Fruit fly (Drosophila melanogaster): ENCODE measurements around the gene CG15172.
A peak's percentile ranks its signal among the peaks of the same experiment; 100 is the strongest.

Gene CG15172

DNA sequence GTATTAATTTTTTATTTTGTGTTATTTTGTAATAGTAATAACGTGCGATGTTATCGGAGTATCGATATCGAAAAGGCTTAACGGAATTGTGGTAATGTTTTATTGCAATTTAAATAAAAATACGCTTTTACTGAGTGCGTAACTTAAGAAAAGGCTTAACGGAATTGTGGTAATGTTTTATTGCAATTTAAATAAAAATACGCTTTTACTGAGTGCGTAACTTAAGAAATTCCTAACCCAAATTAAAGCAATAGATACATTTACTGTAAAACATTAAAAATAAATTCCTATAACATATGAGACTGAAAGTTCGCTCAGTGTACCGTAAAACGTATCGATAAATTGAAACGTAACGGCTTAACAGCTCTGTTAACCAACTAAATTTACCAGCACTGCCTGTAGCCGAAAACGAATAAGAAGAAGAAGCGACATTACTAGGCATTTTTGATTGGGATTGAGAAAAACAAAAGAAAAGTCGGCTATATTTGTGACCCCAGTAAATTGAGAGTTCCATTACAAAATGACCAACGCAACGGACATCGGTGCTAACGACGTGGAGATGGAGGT is 29.4 kb downstream of the CG15172 start, which contains the start of gene Rpn3 (continued):
- TF ChIP-seq pho (GFP tag; optimal IDR thresholded peaks at IDR 0.05) = peak; percentile 82
- TF ChIP-seq Camta (GFP tag; optimal IDR thresholded peaks at IDR 0.05) = peak; percentile 74
- no peak for TF ChIP-seq CG16779 (GFP tag; IDR thresholded peaks at IDR 0.05)
- peak; percentile 64; the same call in 2 of the 3 replicates for TF ChIP-seq CG16813 (GFP tag; IDR thresholded peaks at IDR 0.05; ENCODE audit: partially characterized antibody)
- peak; percentile 66; the same call in 1 of the 3 replicates for TF ChIP-seq CG34224 (GFP tag; IDR thresholded peaks at IDR 0.05; ENCODE audit: partially characterized antibody)
- TF ChIP-seq CG7271 (tag; optimal IDR thresholded peaks at IDR 0.05) = peak; percentile 63
- TF ChIP-seq Doc3 (GFP tag; IDR thresholded peaks at IDR 0.05; ENCODE audit: partially characterized antibody) = peak; percentile 47; the same call in 1 of the 3 replicates
- peak; percentile 67 for TF ChIP-seq CG15514 (GFP tag; optimal IDR thresholded peaks at IDR 0.05)
- TF ChIP-seq chinmo (GFP tag; IDR thresholded peaks at IDR 0.05; ENCODE audit: partially characterized antibody) = 0 out of 4 replicates have a peak, but pooled peaks have one; percentile 69
- peak; percentile 69 for TF ChIP-seq gsb-n (tag; optimal IDR thresholded peaks at IDR 0.05)
- peak; percentile 87 for TF ChIP-seq H15 (GFP tag; IDR thresholded peaks at IDR 0.05)
- TF ChIP-seq corto (GFP tag; optimal IDR thresholded peaks at IDR 0.05) = no peak
- peak; percentile 32 for TF ChIP-seq TFAM (GFP tag; optimal IDR thresholded peaks at IDR 0.05)
- TF ChIP-seq CG7786 (GFP tag; optimal IDR thresholded peaks at IDR 0.05) = peak; percentile 83
- peak; percentile 56; the same call in 1 of the 3 replicates for TF ChIP-seq CG6175 (GFP tag; IDR thresholded peaks at IDR 0.05)
- TF ChIP-seq CG6254 (GFP tag; optimal IDR thresholded peaks at IDR 0.05) = no peak
- no peak for TF ChIP-seq eve (GFP tag; optimal IDR thresholded peaks at IDR 0.05)
- TF ChIP-seq CG12391 (tag; optimal IDR thresholded peaks at IDR 0.05) = peak; percentile 93
- TF ChIP-seq CG3847 (GFP tag; IDR thresholded peaks at IDR 0.05) = peak; percentile 67
- TF ChIP-seq HLH54F (GFP tag; optimal IDR thresholded peaks at IDR 0.05) = peak; percentile 85
- peak; percentile 51 for TF ChIP-seq NC2α (GFP tag; optimal IDR thresholded peaks at IDR 0.05)
- TF ChIP-seq CG8944 (GFP tag; optimal IDR thresholded peaks at IDR 0.05) = peak; percentile 80
- peak; percentile 34 for TF ChIP-seq psq (GFP tag; optimal IDR thresholded peaks at IDR 0.05)
- peak; percentile 86 for TF ChIP-seq CG14441 (GFP tag; IDR thresholded peaks at IDR 0.05)
- peak; percentile 73 for TF ChIP-seq Drgx (GFP tag; IDR thresholded peaks at IDR 0.05)
- peak; percentile 28; the same call in 1 of the 2 replicates for TF ChIP-seq CG2129 (GFP tag; IDR thresholded peaks at IDR 0.05; ENCODE audit: partially characterized antibody)
- peak; percentile 77 for TF ChIP-seq chn (GFP tag; optimal IDR thresholded peaks at IDR 0.05)
- peak; percentile 73; the same call in 1 of the 3 replicates for TF ChIP-seq C15 (GFP tag; IDR thresholded peaks at IDR 0.05)
- TF ChIP-seq repo (GFP tag; optimal IDR thresholded peaks at IDR 0.05) = peak; percentile 73
- TF ChIP-seq HLHmδ (GFP tag; optimal IDR thresholded peaks at IDR 0.05) = no peak
- TF ChIP-seq CG6813 (GFP tag; optimal IDR thresholded peaks at IDR 0.05) = no peak
- no peak for TF ChIP-seq exex (tag; optimal IDR thresholded peaks at IDR 0.05)
- peak; percentile 56 for TF ChIP-seq wek (GFP tag; optimal IDR thresholded peaks at IDR 0.05)
- TF ChIP-seq CG14710 (tag; optimal IDR thresholded peaks at IDR 0.05) = peak; percentile 87
- TF ChIP-seq HLH4C (GFP tag; IDR thresholded peaks at IDR 0.05; ENCODE audit: partially characterized antibody) = peak; percentile 72
- TF ChIP-seq ems (GFP tag; optimal IDR thresholded peaks at IDR 0.05) = peak; percentile 80
- TF ChIP-seq h (optimal IDR thresholded peaks at IDR 0.05) = no peak
- TF ChIP-seq so (GFP tag; IDR thresholded peaks at IDR 0.05) = peak; percentile 84
- no peak for TF ChIP-seq ftz-f1 (GFP tag; optimal IDR thresholded peaks at IDR 0.05)
- peak; percentile 64 for TF ChIP-seq nerfin-1 (tag; optimal IDR thresholded peaks at IDR 0.05)
- peak; percentile 65 for TF ChIP-seq MESR4 (GFP tag; optimal IDR thresholded peaks at IDR 0.05)
- TF ChIP-seq CG13287 (GFP tag; IDR thresholded peaks at IDR 0.05; ENCODE audit: partially characterized antibody) = peak; percentile 77
- TF ChIP-seq CG10959 (GFP tag; IDR thresholded peaks at IDR 0.05) = peak; percentile 75
- TF ChIP-seq CG2889 (GFP tag; IDR thresholded peaks at IDR 0.05) = peak; percentile 82
- no peak for TF ChIP-seq dan (GFP tag; IDR thresholded peaks at IDR 0.05)
- peak; percentile 37 for TF ChIP-seq CG1529 (GFP tag; optimal IDR thresholded peaks at IDR 0.05)
- peak; percentile 78 for TF ChIP-seq CG14667 (GFP tag; IDR thresholded peaks at IDR 0.05)
- no peak for TF ChIP-seq emc (GFP tag; optimal IDR thresholded peaks at IDR 0.05)
- no peak for TF ChIP-seq MTF-1 (GFP tag; optimal IDR thresholded peaks at IDR 0.05; ENCODE audit: borderline replicate concordance)
